Fruit fly (Drosophila melanogaster): ENCODE data around the gene 5-HT2A.

5-HT2A gene

dm6 chr3R:4649126-4649811 lies 36.6 kb downstream of the 5-HT2A start, which contains the start of gene Karybeta3:
TSS of gene Karybeta3 (plus strand) at chr3R:4649176.
- TF ChIP-seq Ets98B (GFP tag; IDR thresholded peaks at IDR 0.05) = peak; percentile 85
- TF ChIP-seq Pif1B (GFP tag; optimal IDR thresholded peaks at IDR 0.05) = no peak
- TF ChIP-seq CG8159 (tag; optimal IDR thresholded peaks at IDR 0.05) = peak; percentile 53
- TF ChIP-seq CG4496 (GFP tag; IDR thresholded peaks at IDR 0.05) = peak; percentile 89
- peak; percentile 2 for TF ChIP-seq EcR (GFP tag; optimal IDR thresholded peaks at IDR 0.05)
- TF ChIP-seq D1 (tag; optimal IDR thresholded peaks at IDR 0.05) = no peak
- TF ChIP-seq rn (GFP tag; IDR thresholded peaks at IDR 0.05) = peak; percentile 47; the same call in 1 of the 2 replicates
- peak; percentile 87; the same call in 2 of the 3 replicates for TF ChIP-seq fd96Ca (GFP tag; IDR thresholded peaks at IDR 0.05)
- TF ChIP-seq CG13204 (GFP tag; optimal IDR thresholded peaks at IDR 0.05) = no peak
- TF ChIP-seq Pif1A (GFP tag; optimal IDR thresholded peaks at IDR 0.05) = peak; percentile 81
- peak; percentile 73 for TF ChIP-seq CG32121 (GFP tag; IDR thresholded peaks at IDR 0.05)
- peak; percentile 73 for TF ChIP-seq CG15710 (tag; optimal IDR thresholded peaks at IDR 0.05)
- TF ChIP-seq Snoo (tag; optimal IDR thresholded peaks at IDR 0.05) = peak; percentile 70
- peak; percentile 75 for TF ChIP-seq CG12605 (GFP tag; IDR thresholded peaks at IDR 0.05)
- peak; percentile 40 for TF ChIP-seq CG17806 (tag; optimal IDR thresholded peaks at IDR 0.05)
- TF ChIP-seq CG34367 (tag; optimal IDR thresholded peaks at IDR 0.05) = peak; percentile 38
- no peak for TF ChIP-seq CG8301 (tag; optimal IDR thresholded peaks at IDR 0.05)
- peak; percentile 9; the same call in 1 of the 2 replicates for TF ChIP-seq CG10348 (GFP tag; IDR thresholded peaks at IDR 0.05)
- no peak for TF ChIP-seq CG9948 (tag; optimal IDR thresholded peaks at IDR 0.05)
- TF ChIP-seq CG14655 (GFP tag; optimal IDR thresholded peaks at IDR 0.05) = no peak
- peak; percentile 27 for TF ChIP-seq gl (tag; optimal IDR thresholded peaks at IDR 0.05)

dm6 chr3R:4649880-4650493 lies 37.3 kb downstream of the 5-HT2A start:
- TF ChIP-seq CG13204 (GFP tag; optimal IDR thresholded peaks at IDR 0.05) (no peak), CG14655 (GFP tag; optimal IDR thresholded peaks at IDR 0.05) (no peak), EcR (GFP tag; optimal IDR thresholded peaks at IDR 0.05) (no peak), CG4496 (GFP tag; IDR thresholded peaks at IDR 0.05) (peak; percentile 41; the same call in 1 of the 3 replicates), CG8301 (tag; optimal IDR thresholded peaks at IDR 0.05) (no peak)

- TF ChIP-seq CG15710 (tag; optimal IDR thresholded peaks at IDR 0.05) = peak; percentile 1
- peak; percentile 37 for TF ChIP-seq EcR (GFP tag; optimal IDR thresholded peaks at IDR 0.05)
- TF ChIP-seq Pif1B (GFP tag; optimal IDR thresholded peaks at IDR 0.05) = peak; percentile 25
- TF ChIP-seq CG13204 (GFP tag; optimal IDR thresholded peaks at IDR 0.05) = no peak
- peak; percentile 23; the same call in 1 of the 2 replicates for TF ChIP-seq CG12605 (GFP tag; IDR thresholded peaks at IDR 0.05)
Observed at dm6 chr3R:4654557-4655273, 42.0 kb downstream of the 5-HT2A start, which contains the start of gene spartin. TSS of gene spartin (plus strand) at chr3R:4654800.

- peak; percentile 71 for TF ChIP-seq CG12605 (GFP tag; IDR thresholded peaks at IDR 0.05)
- peak; percentile 17 for TF ChIP-seq CG8159 (tag; optimal IDR thresholded peaks at IDR 0.05)
- TF ChIP-seq CG9948 (tag; optimal IDR thresholded peaks at IDR 0.05) = peak; percentile 11
- TF ChIP-seq CG15710 (tag; optimal IDR thresholded peaks at IDR 0.05) = peak; percentile 32
- TF ChIP-seq CG34367 (tag; optimal IDR thresholded peaks at IDR 0.05) = no peak
- no peak for TF ChIP-seq CG8301 (tag; optimal IDR thresholded peaks at IDR 0.05)
- TF ChIP-seq Ets98B (GFP tag; IDR thresholded peaks at IDR 0.05) = peak; percentile 65; the same call in 1 of the 2 replicates
- TF ChIP-seq rn (GFP tag; IDR thresholded peaks at IDR 0.05) = no peak
- TF ChIP-seq CG10348 (GFP tag; IDR thresholded peaks at IDR 0.05) = no peak
- TF ChIP-seq CG4496 (GFP tag; IDR thresholded peaks at IDR 0.05) = peak; percentile 88
- TF ChIP-seq CG14655 (GFP tag; optimal IDR thresholded peaks at IDR 0.05) = no peak
- TF ChIP-seq gl (tag; optimal IDR thresholded peaks at IDR 0.05) = peak; percentile 35
- peak; percentile 11 for TF ChIP-seq Pif1A (GFP tag; optimal IDR thresholded peaks at IDR 0.05)
- TF ChIP-seq fd96Ca (GFP tag; IDR thresholded peaks at IDR 0.05) = no peak; the same call in 2 of the 3 replicates
- TF ChIP-seq D1 (tag; optimal IDR thresholded peaks at IDR 0.05) = peak; percentile 63
- peak; percentile 45 for TF ChIP-seq Snoo (tag; optimal IDR thresholded peaks at IDR 0.05)
- peak; percentile 49 for TF ChIP-seq EcR (GFP tag; optimal IDR thresholded peaks at IDR 0.05)
- peak; percentile 56 for TF ChIP-seq CG32121 (GFP tag; IDR thresholded peaks at IDR 0.05)
- TF ChIP-seq Pif1B (GFP tag; optimal IDR thresholded peaks at IDR 0.05) = peak; percentile 27
- TF ChIP-seq CG17806 (tag; optimal IDR thresholded peaks at IDR 0.05) = no peak
- no peak for TF ChIP-seq CG13204 (GFP tag; optimal IDR thresholded peaks at IDR 0.05)
Observed at dm6 chr3R:4658991-4659933, 46.6 kb downstream of the 5-HT2A start, which contains the start of gene smash. TSS of gene smash (plus strand) at chr3R:4659579.
